Fruit fly (Drosophila melanogaster): ENCODE results near the gene CG43367.

dm6 chr3L:4209731-4210130 lies 15.9 kb downstream of the CG43367 start:
- no peak for TF ChIP-seq Blimp-1 (GFP tag; optimal IDR thresholded peaks at IDR 0.05)
- TF ChIP-seq CG1621 (tag; optimal IDR thresholded peaks at IDR 0.05): no peak
- no peak for TF ChIP-seq CG6808 (GFP tag; optimal IDR thresholded peaks at IDR 0.05)
- TF ChIP-seq net (GFP tag; optimal IDR thresholded peaks at IDR 0.05): no peak
- no peak for TF ChIP-seq Met (GFP tag; optimal IDR thresholded peaks at IDR 0.05)
- TF ChIP-seq CG6163 (GFP tag; IDR thresholded peaks at IDR 0.05): peak; percentile 41; the same call in 2 of the 3 replicates
- TF ChIP-seq CG4318 (GFP tag; optimal IDR thresholded peaks at IDR 0.05): no peak
- no peak for TF ChIP-seq CG7368 (GFP tag; optimal IDR thresholded peaks at IDR 0.05)

Data from whole organism, prepupa.